Worm (Caenorhabditis elegans): ENCODE data around the gene mltn-1.

Gene mltn-1

DNA sequence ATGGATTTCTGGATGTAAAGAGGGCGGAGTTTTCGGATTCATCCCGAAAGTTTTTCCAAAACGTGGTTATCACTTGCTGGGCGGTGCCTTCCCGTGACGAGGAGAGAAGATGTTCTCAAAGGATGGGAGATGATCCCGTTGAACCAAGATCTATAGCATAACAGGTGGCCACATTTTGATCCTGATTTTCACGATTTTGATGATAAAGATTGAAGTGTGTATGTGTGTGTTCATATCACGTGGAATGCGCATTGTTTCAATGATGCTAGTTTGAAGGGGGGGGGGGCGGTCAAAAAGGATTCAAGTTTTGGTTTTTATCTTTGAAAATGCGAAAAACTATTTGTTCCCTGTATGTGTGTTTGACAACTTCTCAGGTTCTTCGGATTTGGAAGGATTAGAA is at the start of gene mltn-1:
mltn-1 (minus strand) TSS at position 22 of the 400 bp plus-strand sequence.
- peak in 1 of 2 experiments; percentile 36 for TF ChIP-seq mdl-1 (tag; optimal IDR thresholded peaks at IDR 0.05)
- no peak for TF ChIP-seq C16A3.4 (tag; optimal IDR thresholded peaks at IDR 0.05)
- peak; percentile 22 for TF ChIP-seq unc-130 (tag; optimal IDR thresholded peaks at IDR 0.05)
- TF ChIP-seq elt-3 (tag; optimal IDR thresholded peaks at IDR 0.05) = peak in 1 of 6 experiments; percentile 82
- TF ChIP-seq blmp-1 (tag; optimal IDR thresholded peaks at IDR 0.05) = peak; percentile 77
- TF ChIP-seq nhr-71 (tag; optimal IDR thresholded peaks at IDR 0.05) = no peak
- TF ChIP-seq efl-1 (optimal IDR thresholded peaks at IDR 0.05) = no peak
- peak in 1 of 2 experiments; percentile 77 for TF ChIP-seq efl-1 (GFP tag; optimal IDR thresholded peaks at IDR 0.05 in 1 of 2)
- no peak for TF ChIP-seq ces-1 (GFP tag; optimal IDR thresholded peaks at IDR 0.05)

DNA sequence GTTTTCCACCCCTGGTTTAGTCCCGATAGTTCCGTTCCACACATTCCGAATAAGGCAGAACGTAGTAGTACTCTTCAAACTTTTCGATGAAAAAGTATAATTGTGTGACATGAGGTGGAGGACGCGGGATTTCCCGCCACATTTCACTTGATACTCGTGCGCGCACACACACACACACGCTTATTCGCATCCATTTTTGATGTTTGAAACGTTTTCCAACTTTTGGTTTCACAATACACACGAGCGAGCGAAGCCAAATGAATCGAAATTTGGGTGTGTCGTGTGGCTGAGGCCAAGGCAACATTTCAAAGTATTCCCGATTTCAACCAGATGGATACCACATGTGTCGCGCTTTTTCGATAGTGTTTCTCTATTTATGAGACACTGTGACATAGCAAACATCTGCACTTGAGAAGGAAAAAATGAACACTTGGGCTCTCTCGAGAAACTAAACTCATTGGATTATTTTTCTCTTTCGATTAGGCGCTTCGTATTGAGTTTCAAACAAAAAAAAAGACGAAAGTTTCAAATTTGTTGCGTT is 48.6 kb upstream of the mltn-1 start:
- TF ChIP-seq zag-1 (tag; optimal IDR thresholded peaks at IDR 0.05) (no peak), hlh-4 (tag; optimal IDR thresholded peaks at IDR 0.05) (no peak), F16B12.6 (tag; optimal IDR thresholded peaks at IDR 0.05) (no peak), dpl-1 (GFP tag; optimal IDR thresholded peaks at IDR 0.05) (peak in 1 of 3 experiments; percentile 28), fkh-8 (tag; optimal IDR thresholded peaks at IDR 0.05) (peak; percentile 15), lin-35 (GFP tag; optimal IDR thresholded peaks at IDR 0.05) (peak in 1 of 2 experiments; percentile 17), blmp-1 (tag; optimal IDR thresholded peaks at IDR 0.05) (peak; percentile 95), efl-1 (optimal IDR thresholded peaks at IDR 0.05) (no peak), efl-1 (GFP tag; optimal IDR thresholded peaks at IDR 0.05 in 1 of 2) (peak; percentile 3 to 91), lin-14 (GFP tag; optimal IDR thresholded peaks at IDR 0.05) (peak; percentile 75), nhr-85 (tag) (peak; percentile 30), fkh-4 (tag; optimal IDR thresholded peaks at IDR 0.05; ENCODE audit: borderline replicate concordance) (peak; percentile 41), nhr-71 (tag; optimal IDR thresholded peaks at IDR 0.05) (peak; percentile 31), dsc-1 (tag; optimal IDR thresholded peaks at IDR 0.05) (peak; percentile 75), irx-1 (tag; optimal IDR thresholded peaks at IDR 0.05) (peak; percentile 2), snu-23 (GFP tag; optimal IDR thresholded peaks at IDR 0.05) (peak; percentile 44), xbp-1 (tag; optimal IDR thresholded peaks at IDR 0.05) (no peak)

DNA sequence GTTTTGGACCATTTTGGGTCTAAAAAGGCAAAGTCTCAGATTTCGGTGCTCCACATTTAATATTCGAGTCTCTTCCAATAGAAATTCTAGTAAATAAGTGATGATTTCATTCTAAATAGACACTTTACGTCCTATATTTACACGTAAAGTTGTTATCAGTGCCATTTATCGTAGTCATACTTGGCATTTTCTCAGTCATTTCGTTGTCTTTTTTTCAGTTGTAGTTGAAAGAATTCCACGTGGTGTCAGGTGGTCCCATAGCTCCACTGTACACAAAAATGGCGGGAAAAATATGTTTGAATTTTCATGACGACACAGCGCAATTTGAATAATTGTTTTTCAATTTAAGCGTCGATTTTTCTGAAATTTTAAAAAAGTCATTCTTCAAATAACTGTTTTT is 45.4 kb upstream of the mltn-1 start:
- TF ChIP-seq sox-4 (tag; optimal IDR thresholded peaks at IDR 0.05) = no peak
- no peak for TF ChIP-seq mab-9 (GFP tag; IDR thresholded peaks at IDR 0.05)
- TF ChIP-seq elt-2 (tag; optimal IDR thresholded peaks at IDR 0.05) = peak; percentile 50
- peak in 1 of 2 experiments; percentile 59 for TF ChIP-seq lin-35 (GFP tag; optimal IDR thresholded peaks at IDR 0.05)
- peak; percentile 6 for TF ChIP-seq nhr-71 (tag; optimal IDR thresholded peaks at IDR 0.05)

DNA sequence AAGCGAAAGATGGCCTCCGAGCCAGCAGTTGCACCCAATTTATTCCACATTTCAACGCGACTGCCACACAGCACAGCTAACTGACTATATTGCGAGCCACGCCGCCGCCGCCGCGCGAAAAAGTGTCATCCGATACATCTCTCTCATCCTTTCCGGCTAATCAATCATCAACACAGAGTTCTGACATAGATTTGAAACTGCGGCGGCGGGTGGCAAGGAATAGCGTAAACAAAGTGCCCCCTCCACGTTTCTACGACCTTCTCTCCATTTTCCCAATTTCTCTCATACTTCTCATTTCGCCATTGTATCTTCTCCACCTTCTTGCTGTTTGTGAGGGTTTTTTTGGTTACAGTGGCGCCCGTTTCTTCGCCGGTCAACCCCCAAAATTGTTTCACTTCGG is 44.3 kb upstream of the mltn-1 start:
- TF ChIP-seq blmp-1 (tag; optimal IDR thresholded peaks at IDR 0.05) = peak; percentile 63
- no peak for TF ChIP-seq efl-3 (GFP tag; optimal IDR thresholded peaks at IDR 0.05)
- no peak for TF ChIP-seq C34B4.2 (tag; optimal IDR thresholded peaks at IDR 0.05)
- no peak for TF ChIP-seq C16A3.4 (tag; optimal IDR thresholded peaks at IDR 0.05)
- TF ChIP-seq Y116A8C.19 (tag; optimal IDR thresholded peaks at IDR 0.05; ENCODE audit: borderline replicate concordance) = no peak
- TF ChIP-seq nhr-12 (tag; optimal IDR thresholded peaks at IDR 0.05) = no peak
- TF ChIP-seq nhr-90 (tag; optimal IDR thresholded peaks at IDR 0.05; ENCODE audit: poor library complexity) = peak; percentile 37
- no peak for TF ChIP-seq xbp-1 (tag; optimal IDR thresholded peaks at IDR 0.05)
- TF ChIP-seq fos-1 (tag; optimal IDR thresholded peaks at IDR 0.05) = no peak
- TF ChIP-seq sox-4 (tag; optimal IDR thresholded peaks at IDR 0.05) = no peak
- TF ChIP-seq mab-9 (GFP tag; IDR thresholded peaks at IDR 0.05) = no peak
- no peak for TF ChIP-seq nhr-84 (tag; optimal IDR thresholded peaks at IDR 0.05)
- no peak for TF ChIP-seq lin-15B (tag; optimal IDR thresholded peaks at IDR 0.05)
- no peak for TF ChIP-seq ztf-11 (tag; optimal IDR thresholded peaks at IDR 0.05)
- peak; percentile 92 for TF ChIP-seq lin-14 (GFP tag; optimal IDR thresholded peaks at IDR 0.05)
- TF ChIP-seq unc-86 (tag; optimal IDR thresholded peaks at IDR 0.05) = no peak
- peak; percentile 61 for TF ChIP-seq snu-23 (GFP tag; optimal IDR thresholded peaks at IDR 0.05)
- TF ChIP-seq nhr-28 (tag; optimal IDR thresholded peaks at IDR 0.05) = no peak
- peak; percentile 46 for TF ChIP-seq nhr-20 (tag; optimal IDR thresholded peaks at IDR 0.05)
- TF ChIP-seq lir-3 (tag; optimal IDR thresholded peaks at IDR 0.05; ENCODE audit: poor library complexity) = no peak
- no peak for TF ChIP-seq sptf-1 (tag; optimal IDR thresholded peaks at IDR 0.05)
- no peak for TF ChIP-seq ceh-88 (GFP tag; IDR thresholded peaks at IDR 0.05)
- TF ChIP-seq alr-1 (tag; optimal IDR thresholded peaks at IDR 0.05; ENCODE audit: borderline replicate concordance) = no peak
- TF ChIP-seq lsy-2 (tag; optimal IDR thresholded peaks at IDR 0.05) = peak in 1 of 2 experiments; percentile 28
- no peak for TF ChIP-seq ama-1 (optimal IDR thresholded peaks at IDR 0.05)
- TF ChIP-seq zip-4 (GFP tag; optimal IDR thresholded peaks at IDR 0.05) = no peak
- no peak for TF ChIP-seq unc-30 (tag; optimal IDR thresholded peaks at IDR 0.05)
- TF ChIP-seq mep-1 (tag; optimal IDR thresholded peaks at IDR 0.05) = no peak
- no peak for TF ChIP-seq ces-1 (GFP tag; optimal IDR thresholded peaks at IDR 0.05)
- TF ChIP-seq zag-1 (tag; optimal IDR thresholded peaks at IDR 0.05) = no peak

All from whole organism, L1 larva.